Fruit fly (Drosophila melanogaster): ENCODE results near the gene CG4318.
A peak's percentile ranks its signal among the peaks of the same experiment; 100 is the strongest.

Gene CG4318

dm6 chrX:13135702-13136101 is 19.0 kb downstream of the CG4318 start (continued):
- TF ChIP-seq CG7963 (GFP tag; IDR thresholded peaks at IDR 0.05; ENCODE audit: partially characterized antibody), result no peak
- peak; percentile 65 for TF ChIP-seq Ada2b (GFP tag; IDR thresholded peaks at IDR 0.05)
- TF ChIP-seq CG15601 (tag; optimal IDR thresholded peaks at IDR 0.05), result no peak
- TF ChIP-seq cg (GFP tag; optimal IDR thresholded peaks at IDR 0.05), result no peak
- TF ChIP-seq cwo (GFP tag; optimal IDR thresholded peaks at IDR 0.05), result peak; percentile 39
- TF ChIP-seq CG12104 (GFP tag; optimal IDR thresholded peaks at IDR 0.05), result peak; percentile 43
- no peak for TF ChIP-seq tup (GFP tag; optimal IDR thresholded peaks at IDR 0.05)
- TF ChIP-seq HmgD (GFP tag; optimal IDR thresholded peaks at IDR 0.05), result no peak
- TF ChIP-seq CG11504 (tag; optimal IDR thresholded peaks at IDR 0.05), result peak; percentile 79
- TF ChIP-seq CG12744 (GFP tag; optimal IDR thresholded peaks at IDR 0.05), result peak; percentile 17
- TF ChIP-seq CG6813 (GFP tag; optimal IDR thresholded peaks at IDR 0.05), result peak; percentile 31
- TF ChIP-seq CG2199 (GFP tag; IDR thresholded peaks at IDR 0.05), result no peak
- TF ChIP-seq CG12942 (GFP tag; optimal IDR thresholded peaks at IDR 0.05), result peak; percentile 48
- peak; percentile 47 to 63 for TF ChIP-seq dpn (GFP tag; optimal IDR thresholded peaks at IDR 0.05)
- TF ChIP-seq unc-4 (GFP tag; IDR thresholded peaks at IDR 0.05; ENCODE audit: partially characterized antibody), result no peak
- TF ChIP-seq prd (optimal IDR thresholded peaks at IDR 0.05), result no peak
- peak; percentile 70 for TF ChIP-seq prd (GFP tag; IDR thresholded peaks at IDR 0.05)
- no peak for TF ChIP-seq CG14667 (GFP tag; IDR thresholded peaks at IDR 0.05)
- peak; percentile 19 for TF ChIP-seq gcm2 (GFP tag; optimal IDR thresholded peaks at IDR 0.05)
- TF ChIP-seq CG13287 (GFP tag; IDR thresholded peaks at IDR 0.05; ENCODE audit: partially characterized antibody), result no peak
- TF ChIP-seq Optix (GFP tag; IDR thresholded peaks at IDR 0.05), result peak; percentile 61; the same call in 2 of the 3 replicates
- peak; percentile 62 for TF ChIP-seq CG7839 (tag; optimal IDR thresholded peaks at IDR 0.05)
- TF ChIP-seq CG31224 (GFP tag; IDR thresholded peaks at IDR 0.05), result no peak
- TF ChIP-seq CG12219 (GFP tag; optimal IDR thresholded peaks at IDR 0.05), result peak; percentile 65
- peak; percentile 61 for TF ChIP-seq CG8388 (GFP tag; optimal IDR thresholded peaks at IDR 0.05)
- no peak for TF ChIP-seq Opbp (GFP tag; IDR thresholded peaks at IDR 0.05; ENCODE audit: partially characterized antibody)
- 0 out of 2 replicates have a peak, but pooled peaks have one; percentile 33 for TF ChIP-seq Doc2 (GFP tag; IDR thresholded peaks at IDR 0.05)
- no peak for TF ChIP-seq CG3838 (GFP tag; optimal IDR thresholded peaks at IDR 0.05)
- TF ChIP-seq peb (GFP tag; IDR thresholded peaks at IDR 0.05), result no peak
- TF ChIP-seq esg (GFP tag; conservative IDR thresholded peaks at IDR 0.05), result peak; percentile 38; the same call in 1 of the 2 replicates
- TF ChIP-seq CG3065 (GFP tag; optimal IDR thresholded peaks at IDR 0.05), result no peak
- no peak for TF ChIP-seq en (GFP tag; optimal IDR thresholded peaks at IDR 0.05)
- no peak for TF ChIP-seq CG17912 (GFP tag; optimal IDR thresholded peaks at IDR 0.05)
- no peak for TF ChIP-seq crc (GFP tag; optimal IDR thresholded peaks at IDR 0.05)
- TF ChIP-seq Bdp1 (GFP tag; optimal IDR thresholded peaks at IDR 0.05), result no peak
- TF ChIP-seq rib (GFP tag; IDR thresholded peaks at IDR 0.05), result no peak
- TF ChIP-seq CG16779 (GFP tag; IDR thresholded peaks at IDR 0.05), result no peak
- TF ChIP-seq Gsc (GFP tag; IDR thresholded peaks at IDR 0.05), result 0 out of 2 replicates have a peak, but pooled peaks have one; percentile 31
- TF ChIP-seq hth (optimal IDR thresholded peaks at IDR 0.05), result no peak
- peak; percentile 36; the same call in 1 of the 2 replicates for TF ChIP-seq crol (GFP tag; IDR thresholded peaks at IDR 0.05)
- no peak for TF ChIP-seq pan (optimal IDR thresholded peaks at IDR 0.05)
- peak in 1 of 2 experiments; percentile 43 for TF ChIP-seq pan (GFP tag; optimal IDR thresholded peaks at IDR 0.05 in 1 of 2, IDR thresholded peaks at IDR 0.05 in 1 of 2)
- TF ChIP-seq fd3F (GFP tag; optimal IDR thresholded peaks at IDR 0.05), result no peak
- TF ChIP-seq btn (GFP tag; optimal IDR thresholded peaks at IDR 0.05), result peak; percentile 28
- TF ChIP-seq CG33213 (GFP tag; optimal IDR thresholded peaks at IDR 0.05), result peak; percentile 46
- 0 out of 3 replicates have a peak, but pooled peaks have one; percentile 41 for TF ChIP-seq CG3726 (GFP tag; IDR thresholded peaks at IDR 0.05)
- peak; percentile 71 for TF ChIP-seq HLH3B (GFP tag; IDR thresholded peaks at IDR 0.05)
- TF ChIP-seq CG8944 (GFP tag; optimal IDR thresholded peaks at IDR 0.05), result peak; percentile 57
- TF ChIP-seq CG10543 (GFP tag; optimal IDR thresholded peaks at IDR 0.05), result no peak
- peak; percentile 32 for TF ChIP-seq CG16863 (GFP tag; optimal IDR thresholded peaks at IDR 0.05)
- TF ChIP-seq dimm (GFP tag; IDR thresholded peaks at IDR 0.05), result 0 out of 2 replicates have a peak, but pooled peaks have one; percentile 10
